Fruit fly (Drosophila melanogaster) whole organism, embryonic: ENCODE measurements around the gene CG15330.

Source experiments
- ATbp ChIP-seq: fragments of 200-800 bp; sonication (Bioruptor generic); optimal IDR thresholded peaks from 2 replicates; lab custom pipeline; 2017; ENCODE audit warnings: missing biosample characterization, mild to moderate bottlenecking, missing genetic modification characterization, missing genetic modification reagents
- CG10321 ChIP-seq: fragments of 200-800 bp; sonication (Bioruptor generic); IDR thresholded peaks from 2 replicates; pipeline ENCODE4 v1.3.6; 2022; ENCODE audit warnings: missing biosample characterization, missing genetic modification characterization
- CG11247 ChIP-seq: fragments of 200-800 bp; sonication (Bioruptor generic); IDR thresholded peaks from 2 replicates; pipeline ENCODE4 v1.3.6; 2022; ENCODE audit warnings: missing biosample characterization, missing genetic modification characterization
- CG11560 ChIP-seq: fragments of 200-800 bp; sonication (Bioruptor generic); IDR thresholded peaks from 3 replicates; pipeline ENCODE4 v1.3.6; 2022; ENCODE audit warnings: missing biosample characterization, missing genetic modification characterization
- CG15073 ChIP-seq: fragments of 200-800 bp; sonication (Bioruptor generic); optimal IDR thresholded peaks from 2 replicates; lab custom pipeline; 2016; ENCODE audit warnings: missing biosample characterization, missing genetic modification characterization
- CG15601 ChIP-seq: fragments of 200-800 bp; sonication (Bioruptor generic); optimal IDR thresholded peaks from 3 replicates; lab custom pipeline; 2019; ENCODE audit warnings: missing biosample characterization, mild to moderate bottlenecking, missing genetic modification characterization, moderate library complexity
- CG16815 ChIP-seq: fragments of 200-800 bp; sonication (Bioruptor generic); optimal IDR thresholded peaks from 3 replicates; lab custom pipeline; 2017; ENCODE audit warnings: missing biosample characterization, mild to moderate bottlenecking, missing genetic modification characterization
- CG17359 ChIP-seq: fragments of 200-800 bp; sonication (Bioruptor generic); optimal IDR thresholded peaks from 3 replicates; lab custom pipeline; 2018; ENCODE audit warnings: missing biosample characterization, mild to moderate bottlenecking, missing genetic modification characterization, moderate library complexity
- CG3163 ChIP-seq: fragments of 200-800 bp; sonication (Bioruptor generic); optimal IDR thresholded peaks from 3 replicates; lab custom pipeline; 2016; ENCODE audit warnings: missing biosample characterization, missing genetic modification characterization
- CG3281 ChIP-seq: fragments of 200-800 bp; sonication (Bioruptor generic); optimal IDR thresholded peaks from 3 replicates; lab custom pipeline; 2017; ENCODE audit warnings: missing biosample characterization, mild to moderate bottlenecking, missing genetic modification characterization
- CG34422 ChIP-seq: fragments of 200-800 bp; sonication (Bioruptor generic); IDR thresholded peaks from 3 replicates; pipeline ENCODE4 v1.3.6; 2022; ENCODE audit warnings: missing biosample characterization, missing genetic modification characterization
- CG6765 ChIP-seq: fragments of 200-800 bp; sonication (Bioruptor generic); optimal IDR thresholded peaks from 3 replicates; lab custom pipeline; 2017; ENCODE audit warnings: missing biosample characterization, mild to moderate bottlenecking, missing genetic modification characterization
- CG7372 ChIP-seq: fragments of 200-800 bp; sonication (Bioruptor generic); IDR thresholded peaks from 2 replicates; pipeline ENCODE4 v1.3.6; 2022; ENCODE audit warnings: missing biosample characterization, missing genetic modification characterization
- CG7745 ChIP-seq: fragments of 200-800 bp; sonication (Bioruptor generic); optimal IDR thresholded peaks from 2 replicates; lab custom pipeline; 2018; ENCODE audit warnings: missing biosample characterization, mild to moderate bottlenecking, missing genetic modification characterization, moderate library complexity
- CG7928 ChIP-seq: fragments of 200-800 bp; sonication (Bioruptor generic); optimal IDR thresholded peaks from 2 replicates; lab custom pipeline; 2017; ENCODE audit warnings: missing biosample characterization, mild to moderate bottlenecking, missing genetic modification characterization
- CG8281 ChIP-seq: fragments of 200-800 bp; sonication (Bioruptor generic); optimal IDR thresholded peaks from 2 replicates; lab custom pipeline; 2018; ENCODE audit warnings: missing biosample characterization, mild to moderate bottlenecking, missing genetic modification characterization, moderate library complexity
- CG9817 ChIP-seq: fragments of 200-800 bp; sonication (Bioruptor generic); optimal IDR thresholded peaks from 2 replicates; lab custom pipeline; 2018; ENCODE audit warnings: missing biosample characterization, mild to moderate bottlenecking, missing genetic modification characterization, moderate library complexity
- Camta ChIP-seq: fragments of 200-800 bp; sonication (Bioruptor generic); optimal IDR thresholded peaks from 2 replicates; lab custom pipeline; 2016; ENCODE audit warnings: missing biosample characterization, missing genetic modification characterization
- CkIIα-i1 ChIP-seq: fragments of 200-800 bp; sonication (Bioruptor generic); IDR thresholded peaks from 2 replicates; pipeline ENCODE4 v1.3.6; 2022; ENCODE audit warnings: missing biosample characterization, missing genetic modification characterization
- CoRest ChIP-seq: fragments of 200-800 bp; sonication (Bioruptor generic); optimal IDR thresholded peaks from 3 replicates; lab custom pipeline; 2018; ENCODE audit warnings: missing biosample characterization, mild to moderate bottlenecking, missing genetic modification characterization, moderate library complexity
- Dad ChIP-seq: fragments of 200-800 bp; sonication (Bioruptor generic); optimal IDR thresholded peaks from 3 replicates; lab custom pipeline; 2016; ENCODE audit warnings: missing biosample characterization, missing genetic modification characterization
- Dip3 ChIP-seq: fragments of 200-800 bp; sonication (Bioruptor generic); optimal IDR thresholded peaks from 3 replicates; lab custom pipeline; 2016; ENCODE audit warnings: missing biosample characterization, missing genetic modification characterization
- Hmr ChIP-seq: fragments of 200-800 bp; sonication (Bioruptor generic); optimal IDR thresholded peaks from 3 replicates; lab custom pipeline; 2017; ENCODE audit warnings: mild to moderate bottlenecking, missing biosample characterization, missing genetic modification reagents, missing genetic modification characterization
- Hr3 ChIP-seq: fragments of 200-800 bp; sonication (Bioruptor generic); optimal IDR thresholded peaks from 3 replicates; lab custom pipeline; 2016; ENCODE audit warnings: missing biosample characterization, missing genetic modification characterization
- Lim3 ChIP-seq: fragments of 200-800 bp; sonication (Bioruptor generic); IDR thresholded peaks from 2 replicates; pipeline ENCODE4 v1.3.6; 2022; ENCODE audit warnings: missing biosample characterization, missing genetic modification characterization
- NC2α ChIP-seq: fragments of 200-800 bp; sonication (Bioruptor generic); optimal IDR thresholded peaks from 2 replicates; lab custom pipeline; 2016; ENCODE audit warnings: missing biosample characterization, missing genetic modification characterization
- NK7.1 ChIP-seq: fragments of 200-800 bp; sonication (Bioruptor generic); optimal IDR thresholded peaks from 3 replicates; lab custom pipeline; 2016; ENCODE audit warnings: missing biosample characterization, missing genetic modification characterization
- Opbp ChIP-seq: fragments of 200-800 bp; sonication (Bioruptor generic); IDR thresholded peaks from 3 replicates; pipeline ENCODE4 v1.3.6; 2022; ENCODE audit warnings: missing biosample characterization, missing genetic modification characterization; ENCODE audit not compliant: partially characterized antibody
- Optix ChIP-seq: fragments of 200-800 bp; sonication (Bioruptor generic); IDR thresholded peaks from 3 replicates; pipeline ENCODE4 v1.3.6; 2022; ENCODE audit warnings: missing biosample characterization, missing genetic modification characterization
- Poxn ChIP-seq: fragments of 200-800 bp; sonication (Bioruptor generic); IDR thresholded peaks from 2 replicates; pipeline ENCODE4 v1.3.6; 2022; ENCODE audit warnings: missing biosample characterization, missing genetic modification characterization
- Ravus ChIP-seq: fragments of 200-800 bp; sonication (Bioruptor generic); IDR thresholded peaks from 2 replicates; pipeline ENCODE4 v1.3.6; 2022; ENCODE audit warnings: missing biosample characterization, missing genetic modification characterization
- Side ChIP-seq: fragments of 200-800 bp; sonication (Bioruptor generic); optimal IDR thresholded peaks from 2 replicates; lab custom pipeline; 2016; ENCODE audit warnings: missing biosample characterization, missing genetic modification characterization
- Sin3A ChIP-seq: fragments of >200 bp; optimal IDR thresholded peaks from 2 replicates; lab custom pipeline; 2018
- al ChIP-seq: fragments of 200-800 bp; sonication (Bioruptor generic); IDR thresholded peaks from 2 replicates; pipeline ENCODE4 v1.3.6; 2022; ENCODE audit warnings: missing biosample characterization, missing genetic modification characterization
- cg ChIP-seq: fragments of 200-800 bp; sonication (Bioruptor generic); optimal IDR thresholded peaks from 3 replicates; lab custom pipeline; 2019; ENCODE audit warnings: missing biosample characterization, mild to moderate bottlenecking, missing genetic modification characterization, moderate library complexity
- dm ChIP-seq: fragments of 200-800 bp; sonication (Bioruptor generic); optimal IDR thresholded peaks from 3 replicates; lab custom pipeline; 2016; ENCODE audit warnings: missing biosample characterization, missing genetic modification characterization
- dpn ChIP-seq, 2 experiments: fragments of 200-800 bp; sonication (Bioruptor generic); optimal IDR thresholded peaks; 3 replicates each; lab custom pipeline; 2016; ENCODE audit warnings: missing biosample characterization in 2 of 2, missing genetic modification characterization in 2 of 2
- eyg ChIP-seq: fragments of 200-800 bp; sonication (Bioruptor generic); optimal IDR thresholded peaks from 3 replicates; lab custom pipeline; 2016; ENCODE audit warnings: missing biosample characterization, missing genetic modification characterization
- fd3F ChIP-seq: fragments of 200-800 bp; sonication (Bioruptor generic); optimal IDR thresholded peaks from 2 replicates; lab custom pipeline; 2018; ENCODE audit warnings: missing biosample characterization, mild to moderate bottlenecking, missing genetic modification characterization, moderate library complexity
- fru ChIP-seq: fragments of >200 bp; optimal IDR thresholded peaks from 2 replicates; lab custom pipeline; 2017
- gro ChIP-seq: fragments of 200-800 bp; sonication (Bioruptor generic); optimal IDR thresholded peaks from 2 replicates; lab custom pipeline; 2016; ENCODE audit warnings: missing biosample characterization, missing genetic modification characterization
- hb ChIP-seq: fragments of 200-800 bp; sonication (Bioruptor generic); IDR thresholded peaks from 3 replicates; pipeline ENCODE4 v1.3.6; 2022; ENCODE audit warnings: missing biosample characterization, missing genetic modification characterization; ENCODE audit not compliant: partially characterized antibody
- inv ChIP-seq: fragments of 200-800 bp; sonication (Bioruptor generic); IDR thresholded peaks from 2 replicates; pipeline ENCODE4 v1.3.6; 2022; ENCODE audit warnings: missing biosample characterization, missing genetic modification characterization; ENCODE audit not compliant: partially characterized antibody
- lbe ChIP-seq: fragments of 200-800 bp; sonication (Bioruptor generic); optimal IDR thresholded peaks from 2 replicates; lab custom pipeline; 2016; ENCODE audit warnings: missing biosample characterization, mild to moderate bottlenecking, missing genetic modification characterization
- mirr ChIP-seq: fragments of 200-800 bp; sonication (Bioruptor generic); optimal IDR thresholded peaks from 3 replicates; lab custom pipeline; 2018; ENCODE audit warnings: missing biosample characterization, mild to moderate bottlenecking, missing genetic modification characterization
- slbo ChIP-seq: fragments of 200-800 bp; sonication (Bioruptor generic); IDR thresholded peaks from 2 replicates; pipeline ENCODE4 v1.3.6; 2022; ENCODE audit warnings: missing biosample characterization, missing genetic modification characterization
- tll ChIP-seq, 2 experiments: fragments of 200-800 bp in 1 of 2; fragments of >200 bp in 1 of 2; sonication (Bioruptor generic) in 1 of 2; optimal IDR thresholded peaks; 2 replicates each; lab custom pipeline; 2017 to 2019; ENCODE audit warnings: missing biosample characterization in 2 of 2, missing genetic modification characterization in 2 of 2, mild to moderate bottlenecking in 1 of 2, moderate library complexity in 1 of 2
- tup ChIP-seq: fragments of 200-800 bp; sonication (Bioruptor generic); optimal IDR thresholded peaks from 2 replicates; lab custom pipeline; 2016; ENCODE audit warnings: missing biosample characterization, mild to moderate bottlenecking, missing genetic modification characterization, moderate library complexity
- vnd ChIP-seq: fragments of 200-800 bp; sonication (Bioruptor generic); IDR thresholded peaks from 3 replicates; pipeline ENCODE4 v1.3.6; 2022; ENCODE audit warnings: missing biosample characterization, missing genetic modification characterization; ENCODE audit not compliant: partially characterized antibody
- yki ChIP-seq: fragments of >200 bp; optimal IDR thresholded peaks from 3 replicates; lab custom pipeline; 2018

The CG15330 gene

dm6 chrX:7944772-7945722 is 10.8 kb upstream of the CG15330 start:
- TF ChIP-seq CG7372 (GFP tag; lab: Robert Waterston, UW) (no peak), CG17359 (peak; percentile 27), yki (peak; percentile 7), NK7.1 (GFP tag; lab: Kevin White, UChicago) (no peak), CG15601 (tag; lab: Kevin White, UChicago) (no peak), CG11560 (no peak), Hmr (GFP tag; lab: Kevin White, UChicago) (peak; percentile 27), Ravus (GFP tag; lab: Robert Waterston, UW) (no peak), hb (GFP tag; lab: Robert Waterston, UW) (no peak), vnd (no peak), CG11247 (GFP tag; lab: Robert Waterston, UW) (0 out of 2 replicates have a peak, but pooled peaks have one; percentile 22), tup (GFP tag; lab: Kevin White, UChicago) (no peak), eyg (no peak), inv (no peak), CoRest (peak; percentile 29), Opbp (GFP tag; lab: Robert Waterston, UW) (no peak), CG7745 (no peak), cg (peak; percentile 92), CG3281 (GFP tag; lab: Kevin White, UChicago) (peak; percentile 5), Dip3 (GFP tag; lab: Kevin White, UChicago) (peak; percentile 14), slbo (GFP tag; lab: Robert Waterston, UW) (peak; percentile 57), CG10321 (GFP tag; lab: Robert Waterston, UW) (no peak), Sin3A (no peak), fd3F (GFP tag; lab: Kevin White, UChicago) (no peak), Hr3 (GFP tag; lab: Kevin White, UChicago) (no peak), CG34422 (GFP tag; lab: Robert Waterston, UW) (no peak), Poxn (GFP tag; lab: Robert Waterston, UW) (no peak), mirr (GFP tag; lab: Kevin White, UChicago) (peak; percentile 43), Lim3 (GFP tag; lab: Robert Waterston, UW) (no peak), dm (no peak), ATbp (GFP tag; lab: Kevin White, UChicago) (peak; percentile 37), tll (GFP tag; optimal IDR thresholded peaks at IDR 0.05; lab: Kevin White, UChicago) (no peak), CG16815 (GFP tag; lab: Kevin White, UChicago) (no peak), Camta (GFP tag; lab: Kevin White, UChicago) (no peak), CG15073 (GFP tag; lab: Kevin White, UChicago) (no peak), Optix (no peak), fru (lab: Kevin White, UChicago) (no peak), al (peak; percentile 34; the same call in 1 of the 2 replicates), CG7928 (GFP tag; lab: Kevin White, UChicago) (no peak), dpn (GFP tag; optimal IDR thresholded peaks at IDR 0.05; lab: Kevin White, UChicago) (peak in 1 of 2 experiments; percentile 28), CG8281 (tag; lab: Kevin White, UChicago) (no peak), gro (GFP tag; lab: Kevin White, UChicago) (no peak), NC2α (GFP tag; lab: Kevin White, UChicago) (no peak), CG6765 (GFP tag; lab: Kevin White, UChicago) (no peak), CkIIα-i1 (no peak), Side (GFP tag; lab: Kevin White, UChicago) (no peak), CG3163 (GFP tag; lab: Kevin White, UChicago) (no peak), lbe (peak; percentile 62), CG9817 (no peak), Dad (GFP tag; lab: Kevin White, UChicago) (no peak)
